Fruit fly (Drosophila melanogaster) whole organism, embryonic: ENCODE data around the gene CG42258.

ENCODE experiments used
- Antp ChIP-seq: fragments of 200-800 bp; sonication (Bioruptor generic); optimal IDR thresholded peaks from 3 replicates; lab custom pipeline; 2016; ENCODE audit warnings: missing biosample characterization, missing genetic modification characterization
- BtbVII ChIP-seq: fragments of 200-800 bp; sonication (Bioruptor generic); optimal IDR thresholded peaks from 3 replicates; lab custom pipeline; 2017; ENCODE audit warnings: missing biosample characterization, mild to moderate bottlenecking, missing genetic modification characterization
- CG11560 ChIP-seq: fragments of 200-800 bp; sonication (Bioruptor generic); IDR thresholded peaks from 3 replicates; pipeline ENCODE4 v1.3.6; 2022; ENCODE audit warnings: missing biosample characterization, missing genetic modification characterization
- CG12942 ChIP-seq: fragments of 200-800 bp; sonication (Bioruptor generic); optimal IDR thresholded peaks from 3 replicates; lab custom pipeline; 2016; ENCODE audit warnings: missing biosample characterization, missing genetic modification characterization
- CG13296 ChIP-seq: fragments of 200-800 bp; sonication (Bioruptor generic); optimal IDR thresholded peaks from 3 replicates; lab custom pipeline; 2018; ENCODE audit warnings: missing biosample characterization, mild to moderate bottlenecking, missing genetic modification characterization
- CG17912 ChIP-seq: fragments of 200-800 bp; sonication (Bioruptor generic); optimal IDR thresholded peaks from 2 replicates; lab custom pipeline; 2018; ENCODE audit warnings: missing biosample characterization, mild to moderate bottlenecking, missing genetic modification characterization
- CG18011 ChIP-seq: fragments of 200-800 bp; sonication (Bioruptor generic); optimal IDR thresholded peaks from 2 replicates; lab custom pipeline; 2017; ENCODE audit warnings: missing biosample characterization, missing genetic modification characterization, mild to moderate bottlenecking, moderate library complexity, missing genotype
- CG18619 ChIP-seq: fragments of 200-800 bp; sonication (Bioruptor generic); optimal IDR thresholded peaks from 3 replicates; lab custom pipeline; 2017; ENCODE audit warnings: missing biosample characterization, mild to moderate bottlenecking, missing genetic modification characterization
- CG33213 ChIP-seq: fragments of 200-800 bp; sonication (Bioruptor generic); optimal IDR thresholded peaks from 3 replicates; lab custom pipeline; 2016; ENCODE audit warnings: missing biosample characterization, missing genetic modification characterization
- CG3407 ChIP-seq: fragments of 200-800 bp; sonication (Bioruptor generic); optimal IDR thresholded peaks from 2 replicates; lab custom pipeline; 2018; ENCODE audit warnings: missing biosample characterization, mild to moderate bottlenecking, missing genetic modification characterization
- CG5180 ChIP-seq: fragments of 200-800 bp; sonication (Bioruptor generic); optimal IDR thresholded peaks from 3 replicates; lab custom pipeline; 2017; ENCODE audit warnings: missing biosample characterization, missing genetic modification characterization, mild to moderate bottlenecking, moderate library complexity, missing genetic modification reagents
- CG6683 ChIP-seq: fragments of 200-800 bp; sonication (Bioruptor generic); optimal IDR thresholded peaks from 2 replicates; lab custom pipeline; 2017; ENCODE audit warnings: missing biosample characterization, mild to moderate bottlenecking, missing genetic modification characterization, missing genetic modification reagents
- CG7839 ChIP-seq: fragments of 200-800 bp; sonication (Bioruptor generic); optimal IDR thresholded peaks from 3 replicates; lab custom pipeline; 2018; ENCODE audit warnings: missing biosample characterization, mild to moderate bottlenecking, missing genetic modification characterization, moderate library complexity
- CG7963 ChIP-seq: fragments of 200-800 bp; sonication (Bioruptor generic); IDR thresholded peaks from 3 replicates; pipeline ENCODE4 v1.3.6; 2022; ENCODE audit warnings: missing biosample characterization, missing genetic modification characterization; ENCODE audit not compliant: partially characterized antibody
- CG8281 ChIP-seq: fragments of 200-800 bp; sonication (Bioruptor generic); optimal IDR thresholded peaks from 2 replicates; lab custom pipeline; 2018; ENCODE audit warnings: missing biosample characterization, mild to moderate bottlenecking, missing genetic modification characterization, moderate library complexity
- CG8924 ChIP-seq: fragments of 200-800 bp; optimal IDR thresholded peaks from 3 replicates; lab custom pipeline; 2019; ENCODE audit warnings: missing biosample characterization, mild to moderate bottlenecking, missing genetic modification characterization, moderate library complexity
- CG9932 ChIP-seq: fragments of 200-800 bp; sonication (Bioruptor generic); IDR thresholded peaks from 2 replicates; pipeline ENCODE4 v1.3.6; 2022; ENCODE audit warnings: missing biosample characterization, missing genetic modification characterization
- CkIIα-i1 ChIP-seq: fragments of 200-800 bp; sonication (Bioruptor generic); IDR thresholded peaks from 2 replicates; pipeline ENCODE4 v1.3.6; 2022; ENCODE audit warnings: missing biosample characterization, missing genetic modification characterization
- Deaf1 ChIP-seq: fragments of 200-800 bp; optimal IDR thresholded peaks from 3 replicates; lab custom pipeline; 2019; ENCODE audit warnings: missing biosample characterization, mild to moderate bottlenecking, missing genetic modification characterization, moderate library complexity
- Dp ChIP-seq: fragments of 200-800 bp; sonication (Bioruptor generic); optimal IDR thresholded peaks from 2 replicates; lab custom pipeline; 2018; ENCODE audit warnings: missing biosample characterization, mild to moderate bottlenecking, missing genetic modification characterization, moderate library complexity
- HLH3B ChIP-seq: fragments of 200-800 bp; sonication (Bioruptor generic); IDR thresholded peaks from 2 replicates; pipeline ENCODE4 v1.3.6; 2022; ENCODE audit warnings: missing biosample characterization, missing genetic modification characterization
- HLH4C ChIP-seq: fragments of 200-800 bp; sonication (Bioruptor generic); IDR thresholded peaks from 3 replicates; pipeline ENCODE4 v1.3.6; 2022; ENCODE audit warnings: missing biosample characterization, missing genetic modification characterization; ENCODE audit not compliant: partially characterized antibody
- Hmr ChIP-seq: fragments of 200-800 bp; sonication (Bioruptor generic); optimal IDR thresholded peaks from 3 replicates; lab custom pipeline; 2017; ENCODE audit warnings: mild to moderate bottlenecking, missing biosample characterization, missing genetic modification reagents, missing genetic modification characterization
- Med ChIP-seq: fragments of 200-800 bp; sonication (Bioruptor generic); peaks from one replicate; lab custom pipeline; 2016; ENCODE audit warnings: missing biosample characterization, missing genetic modification characterization, mild to moderate bottlenecking, inconsistent platforms, moderate library complexity
- Ptx1 ChIP-seq: fragments of 200-800 bp; sonication (Bioruptor generic); IDR thresholded peaks from 2 replicates; pipeline ENCODE4 v1.3.6; 2022; ENCODE audit warnings: missing biosample characterization, missing genetic modification characterization
- Scr ChIP-seq: fragments of 200-800 bp; sonication (Bioruptor generic); IDR thresholded peaks from 2 replicates; pipeline ENCODE4 v1.3.6; 2022; ENCODE audit warnings: missing biosample characterization, missing genetic modification characterization; ENCODE audit not compliant: partially characterized antibody
- aop ChIP-seq: fragments of 200-800 bp; sonication (Bioruptor generic); IDR thresholded peaks from 2 replicates; pipeline ENCODE4 v1.3.6; 2022; ENCODE audit warnings: missing biosample characterization, missing genetic modification characterization
- az2 ChIP-seq: fragments of 200-800 bp; sonication (Bioruptor generic); optimal IDR thresholded peaks from 3 replicates; lab custom pipeline; 2016; ENCODE audit warnings: missing biosample characterization, missing genetic modification characterization
- bowl ChIP-seq: fragments of 200-800 bp; sonication (Bioruptor generic); IDR thresholded peaks from 2 replicates; pipeline ENCODE4 v1.3.6; 2022; ENCODE audit warnings: missing biosample characterization, missing genetic modification characterization
- cas ChIP-seq: fragments of 200-800 bp; sonication (Bioruptor generic); IDR thresholded peaks from 2 replicates; pipeline ENCODE4 v1.3.6; 2022; ENCODE audit warnings: missing biosample characterization, missing genetic modification characterization
- chm ChIP-seq: fragments of 200-800 bp; sonication (Bioruptor generic); IDR thresholded peaks from 2 replicates; pipeline ENCODE4 v1.3.6; 2022; ENCODE audit warnings: missing biosample characterization, missing genetic modification characterization
- chn ChIP-seq: fragments of 200-800 bp; sonication (Bioruptor generic); optimal IDR thresholded peaks from 2 replicates; lab custom pipeline; 2016; ENCODE audit warnings: missing biosample characterization, missing genetic modification characterization
- ci ChIP-seq: fragments of 200-800 bp; sonication (Bioruptor generic); IDR thresholded peaks from 3 replicates; pipeline ENCODE4 v1.3.6; 2022; ENCODE audit warnings: missing biosample characterization, missing genetic modification characterization
- crc ChIP-seq: fragments of 200-800 bp; sonication (Bioruptor generic); optimal IDR thresholded peaks from 2 replicates; lab custom pipeline; 2016; ENCODE audit warnings: missing biosample characterization, missing genetic modification characterization
- emc ChIP-seq: fragments of 200-800 bp; sonication (Bioruptor generic); optimal IDR thresholded peaks from 2 replicates; lab custom pipeline; 2016; ENCODE audit warnings: missing biosample characterization, missing genetic modification characterization
- eve ChIP-seq, 2 experiments: fragments of >200 bp; optimal IDR thresholded peaks; 2 replicates each; lab custom pipeline; 2017; ENCODE audit warnings: missing biosample characterization in 2 of 2, missing genetic modification characterization in 2 of 2
- fd102C ChIP-seq: fragments of 200-800 bp; sonication (Bioruptor generic); optimal IDR thresholded peaks from 2 replicates; lab custom pipeline; 2018; ENCODE audit warnings: missing biosample characterization, mild to moderate bottlenecking, missing genetic modification characterization, moderate library complexity
- gt ChIP-seq: fragments of 200-800 bp; sonication (Bioruptor generic); IDR thresholded peaks from 2 replicates; pipeline ENCODE4 v1.3.6; 2022; ENCODE audit warnings: missing biosample characterization, missing genetic modification characterization
- hbn ChIP-seq: fragments of 200-800 bp; sonication (Bioruptor generic); IDR thresholded peaks from 2 replicates; pipeline ENCODE4 v1.3.6; 2022; ENCODE audit warnings: missing biosample characterization, missing genetic modification characterization; ENCODE audit not compliant: partially characterized antibody
- klu ChIP-seq: fragments of 200-800 bp; sonication (Bioruptor generic); IDR thresholded peaks from 2 replicates; pipeline ENCODE4 v1.3.6; 2022; ENCODE audit warnings: missing biosample characterization, missing genetic modification characterization
- knrl ChIP-seq: fragments of 200-800 bp; sonication (Bioruptor generic); IDR thresholded peaks from 3 replicates; pipeline ENCODE4 v1.3.6; 2022; ENCODE audit warnings: missing biosample characterization, missing genetic modification characterization; ENCODE audit not compliant: partially characterized antibody
- nau ChIP-seq: fragments of 200-800 bp; sonication (Bioruptor generic); optimal IDR thresholded peaks from 3 replicates; lab custom pipeline; 2017; ENCODE audit warnings: missing biosample characterization, mild to moderate bottlenecking, missing genetic modification characterization, missing genetic modification reagents
- pan ChIP-seq, 4 experiments: fragments of >200 bp in 3 of 4; fragments of 200-800 bp in 1 of 4; sonication (Bioruptor generic) in 1 of 4; optimal IDR thresholded peaks in 3 of 4; IDR thresholded peaks in 1 of 4; 2 replicates each; pipeline versions ENCODE4 v1.3.6 to Lab custom; 2017 to 2022; ENCODE audit warnings: missing biosample characterization in 2 of 4, missing genetic modification characterization in 2 of 4, mixed read lengths in 1 of 4
- pho ChIP-seq: fragments of 200-800 bp; sonication (Bioruptor generic); optimal IDR thresholded peaks from 2 replicates; lab custom pipeline; 2016; ENCODE audit warnings: missing biosample characterization, missing genetic modification characterization
- pros ChIP-seq: fragments of 200-800 bp; sonication (Bioruptor generic); optimal IDR thresholded peaks from 3 replicates; lab custom pipeline; 2019; ENCODE audit warnings: missing biosample characterization, mild to moderate bottlenecking, missing genetic modification characterization, moderate library complexity
- sr ChIP-seq: fragments of 200-800 bp; sonication (Bioruptor generic); IDR thresholded peaks from 3 replicates; pipeline ENCODE4 v1.3.6; 2022; ENCODE audit warnings: missing biosample characterization, missing genetic modification characterization
- vfl ChIP-seq: fragments of 200-800 bp; sonication (Bioruptor generic); optimal IDR thresholded peaks from 2 replicates; lab custom pipeline; 2016; ENCODE audit warnings: missing biosample characterization, missing genetic modification characterization

CG42258 gene

DNA sequence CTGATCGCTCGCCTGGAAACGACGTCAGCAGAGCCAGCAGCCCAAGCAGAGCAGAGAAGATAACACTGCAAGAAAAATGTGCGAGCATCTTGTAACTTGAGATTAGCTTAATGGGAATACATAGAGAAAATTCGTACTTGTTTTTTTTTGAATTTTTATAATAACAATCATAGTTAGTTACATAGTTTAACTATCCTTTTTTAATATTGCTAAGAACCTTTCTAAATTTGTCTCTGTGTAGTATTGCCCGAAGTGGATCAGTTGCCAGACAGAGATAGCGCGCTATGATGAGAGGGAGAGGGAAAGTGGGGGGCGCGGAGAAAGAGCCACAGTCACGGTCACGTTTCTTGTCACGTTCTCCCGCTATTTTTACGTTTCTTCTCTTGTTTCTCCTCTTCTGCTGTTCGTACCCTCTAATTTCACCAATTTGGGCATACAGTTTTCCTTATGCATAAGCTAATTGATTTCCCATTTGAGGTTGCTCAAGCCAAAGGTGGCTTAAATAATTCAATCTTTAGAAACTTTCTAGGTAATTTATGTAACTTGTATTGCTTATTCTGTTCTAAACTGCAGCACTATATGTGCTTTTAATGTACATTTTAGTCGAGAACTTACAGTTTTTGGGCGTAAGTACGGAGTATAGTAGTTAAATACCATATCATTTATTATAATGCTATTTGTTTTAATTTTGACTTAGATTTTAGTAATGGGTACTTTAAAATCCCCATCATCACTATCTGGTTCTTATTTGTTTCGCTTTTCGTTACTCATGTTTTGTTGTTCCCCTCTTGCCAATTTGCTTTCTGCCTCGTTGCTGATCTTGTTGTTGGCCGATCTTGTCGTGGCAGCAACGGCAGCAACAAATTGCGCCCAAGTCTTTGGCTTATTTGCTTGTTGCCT lies 47.7 kb downstream of the CG42258 start (continued):
- TF ChIP-seq az2 (peak; percentile 84), chn (peak; percentile 79), vfl (GFP tag; lab: Kevin White, UChicago) (peak; percentile 27), CkIIα-i1 (GFP tag; lab: Robert Waterston, UW) (0 out of 2 replicates have a peak, but pooled peaks have one; percentile 38), pros (peak; percentile 7), eve (GFP tag; optimal IDR thresholded peaks at IDR 0.05; lab: Kevin White, UChicago) (peak in 1 of 2 experiments; percentile 72), Ptx1 (GFP tag; lab: Robert Waterston, UW) (peak; percentile 82), nau (GFP tag; lab: Kevin White, UChicago) (peak; percentile 25), emc (peak; percentile 27), CG9932 (GFP tag; lab: Robert Waterston, UW) (peak; percentile 61; the same call in 1 of the 2 replicates), CG17912 (GFP tag; lab: Kevin White, UChicago) (no peak), hbn (no peak), Deaf1 (no peak), crc (GFP tag; lab: Kevin White, UChicago) (no peak), pan (optimal IDR thresholded peaks at IDR 0.05; lab: Kevin White, UChicago) (no peak), pan (GFP tag; optimal IDR thresholded peaks at IDR 0.05 in 1 of 2, IDR thresholded peaks at IDR 0.05 in 1 of 2) (peak in 1 of 2 experiments; percentile 75), Med (GFP tag; lab: Kevin White, UChicago) (peak; percentile 92), klu (GFP tag; lab: Robert Waterston, UW) (peak; percentile 60; the same call in 1 of the 2 replicates), HLH4C (GFP tag; lab: Robert Waterston, UW) (no peak), fd102C (GFP tag; lab: Kevin White, UChicago) (no peak), HLH3B (GFP tag; lab: Robert Waterston, UW) (peak; percentile 81), gt (GFP tag; lab: Robert Waterston, UW) (no peak), chm (no peak), CG18619 (GFP tag; lab: Kevin White, UChicago) (peak; percentile 57), CG6683 (GFP tag; lab: Kevin White, UChicago) (peak; percentile 49), CG11560 (0 out of 3 replicates have a peak, but pooled peaks have one; percentile 48), Scr (no peak), sr (GFP tag; lab: Robert Waterston, UW) (no peak), CG12942 (GFP tag; lab: Kevin White, UChicago) (peak; percentile 68), Hmr (GFP tag; lab: Kevin White, UChicago) (peak; percentile 51), CG3407 (GFP tag; lab: Kevin White, UChicago) (peak; percentile 78), cas (GFP tag; lab: Robert Waterston, UW) (peak; percentile 40; the same call in 1 of the 2 replicates), CG5180 (GFP tag; lab: Kevin White, UChicago) (peak; percentile 28), knrl (no peak), CG7963 (GFP tag; lab: Robert Waterston, UW) (no peak), aop (GFP tag; lab: Robert Waterston, UW) (no peak), CG18011 (no peak), BtbVII (peak; percentile 28), ci (peak; percentile 87), CG13296 (GFP tag; lab: Kevin White, UChicago) (peak; percentile 40), Dp (no peak), CG33213 (peak; percentile 47), CG8281 (tag; lab: Kevin White, UChicago) (peak; percentile 51), CG8924 (peak; percentile 49), CG7839 (tag; lab: Kevin White, UChicago) (peak; percentile 83), pho (peak; percentile 59), Antp (GFP tag; lab: Kevin White, UChicago) (peak; percentile 53), bowl (GFP tag; lab: Robert Waterston, UW) (no peak)
